Worm (Caenorhabditis elegans) whole organism, L4 larva: ENCODE results near the gene aff-1.
A peak's percentile ranks its signal among the peaks of the same experiment; 100 is the strongest.

Experiments used
- T20F7.1 ChIP-seq: fragments of 200-800 bp; sonication (Bioruptor generic); optimal IDR thresholded peaks from 2 replicates; lab custom pipeline; 2018; ENCODE audit warnings: mild to moderate bottlenecking, missing genetic modification characterization, missing compliant biosample characterization
- Y48G9A.11 ChIP-seq: fragments of 200-800 bp; sonication (Bioruptor generic); IDR thresholded peaks from 2 replicates; pipeline ENCODE4 v1.3.6; 2022; ENCODE audit warnings: missing genetic modification reagents, missing genetic modification characterization, missing compliant biosample characterization
- ZK337.2 ChIP-seq: fragments of 200-800 bp; sonication (Bioruptor generic); IDR thresholded peaks from 2 replicates; pipeline ENCODE4 v1.3.6; 2022; ENCODE audit warnings: missing genetic modification reagents, missing genetic modification characterization, missing compliant biosample characterization
- ama-1 ChIP-seq: fragments of 150-350 bp; optimal IDR thresholded peaks from 2 replicates; lab custom pipeline; 2014; ENCODE audit warnings: inconsistent platforms, mixed read lengths
- lin-15B ChIP-seq: fragments of 150-350 bp; sonication (generic microtip); optimal IDR thresholded peaks from 3 replicates; lab custom pipeline; 2014; ENCODE audit warnings: missing biosample characterization, missing genetic modification characterization
- lin-39 ChIP-seq: fragments of 150-350 bp; optimal IDR thresholded peaks from 2 replicates; lab custom pipeline; 2014; ENCODE audit warnings: missing biosample characterization, missing genetic modification reagents, missing genetic modification characterization
- lir-3 ChIP-seq: sonication (generic microtip); optimal IDR thresholded peaks from 2 replicates; lab custom pipeline; 2016; ENCODE audit warnings: mild to moderate bottlenecking, missing genetic modification characterization, missing compliant biosample characterization
- mes-2 ChIP-seq: sonication (generic microtip); optimal IDR thresholded peaks from 2 replicates; lab custom pipeline; 2016; ENCODE audit warnings: missing genotype, mild to moderate bottlenecking, missing genetic modification characterization, missing compliant biosample characterization; ENCODE audit not compliant: poor library complexity, severe bottlenecking
- nhr-11 ChIP-seq: fragments of 150-350 bp; optimal IDR thresholded peaks from 2 replicates; lab custom pipeline; 2014; ENCODE audit warnings: missing biosample characterization, missing genetic modification characterization
- skn-1 ChIP-seq: fragments of 150-350 bp; optimal IDR thresholded peaks from 2 replicates; lab custom pipeline; 2014; ENCODE audit warnings: missing biosample characterization, missing genetic modification characterization
- snpc-4 ChIP-seq: fragments of 150-350 bp; optimal IDR thresholded peaks from 2 replicates; lab custom pipeline; 2014; ENCODE audit warnings: missing biosample characterization, missing genetic modification characterization
- unc-39 ChIP-seq: sonication (generic microtip); optimal IDR thresholded peaks from 2 replicates; lab custom pipeline; 2017; ENCODE audit warnings: missing biosample characterization, missing genetic modification characterization
- vab-7 ChIP-seq: fragments of 200-800 bp; sonication (Bioruptor generic); IDR thresholded peaks from 2 replicates; pipeline ENCODE4 v1.3.6; 2022; ENCODE audit warnings: missing genetic modification reagents, missing genetic modification characterization, missing compliant biosample characterization
- ztf-11 ChIP-seq: fragments of 150-350 bp; optimal IDR thresholded peaks from 2 replicates; lab custom pipeline; 2014; ENCODE audit warnings: missing biosample characterization, missing genetic modification characterization

- TF ChIP-seq ama-1 (lab: Kevin White, UChicago), result no peak
- no peak for TF ChIP-seq lir-3 (tag; lab: Kevin White, UChicago)
- TF ChIP-seq unc-39 (tag; lab: Kevin White, UChicago), result no peak
- no peak for TF ChIP-seq lin-39 (tag; lab: Kevin White, UChicago)
- TF ChIP-seq snpc-4 (tag; lab: Kevin White, UChicago), result no peak
- TF ChIP-seq ztf-11 (tag; lab: Kevin White, UChicago), result no peak
- no peak for TF ChIP-seq skn-1 (tag; lab: Kevin White, UChicago)
- no peak for TF ChIP-seq ZK337.2 (GFP tag; lab: Robert Waterston, UW)
- peak; percentile 10 for TF ChIP-seq mes-2 (tag; lab: Kevin White, UChicago)
- TF ChIP-seq T20F7.1 (GFP tag; lab: Kevin White, UChicago), result no peak
- no peak for TF ChIP-seq nhr-11 (tag; lab: Kevin White, UChicago)
- TF ChIP-seq vab-7 (GFP tag; lab: Robert Waterston, UW), result no peak
- TF ChIP-seq Y48G9A.11 (GFP tag; lab: Robert Waterston, UW), result no peak
- no peak for TF ChIP-seq lin-15B
These were observed 27.5 kb downstream of the aff-1 start for ce11 chrII:6835972-6836595.
